Worm (Caenorhabditis elegans) whole organism, L1 larva: ENCODE results near the gene chil-4.

ENCODE experiments used
- C34B4.2 ChIP-seq: sonication (generic microtip); optimal IDR thresholded peaks from 2 replicates; lab custom pipeline; 2017; ENCODE audit warnings: mild to moderate bottlenecking, missing genetic modification characterization, missing compliant biosample characterization
- F16B12.6 ChIP-seq: fragments of 150-350 bp; optimal IDR thresholded peaks from 2 replicates; lab custom pipeline; 2014; ENCODE audit warnings: missing biosample characterization, missing genetic modification characterization
- aha-1 ChIP-seq: fragments of 150-350 bp; optimal IDR thresholded peaks from 2 replicates; lab custom pipeline; 2014; ENCODE audit warnings: missing biosample characterization, missing genetic modification characterization
- ama-1 ChIP-seq: fragments of 150-350 bp; optimal IDR thresholded peaks from 2 replicates; lab custom pipeline; 2014
- blmp-1 ChIP-seq: fragments of 150-350 bp; optimal IDR thresholded peaks from 2 replicates; lab custom pipeline; 2014; ENCODE audit warnings: missing biosample characterization, missing genetic modification characterization
- dsc-1 ChIP-seq: sonication (generic microtip); optimal IDR thresholded peaks from 2 replicates; lab custom pipeline; 2016; ENCODE audit warnings: mild to moderate bottlenecking, missing genetic modification characterization, missing compliant biosample characterization
- efl-1 ChIP-seq, 4 experiments: fragments of 150-350 bp; optimal IDR thresholded peaks in 3 of 4; peaks in 1 of 4; 1 replicate in 1 of 4; 2 replicates in 3 of 4; lab custom pipeline; 2014; ENCODE audit warnings: missing biosample characterization in 2 of 4, missing genetic modification characterization in 2 of 4, missing genetic modification reagents in 2 of 4
- efl-3 ChIP-seq: fragments of 200-800 bp; sonication (Bioruptor generic); optimal IDR thresholded peaks from 2 replicates; lab custom pipeline; 2018; ENCODE audit warnings: mild to moderate bottlenecking, missing genetic modification characterization, missing compliant biosample characterization
- egl-27 ChIP-seq, 2 experiments: fragments of 150-350 bp in 1 of 2; sonication (generic microtip); optimal IDR thresholded peaks; 3 replicates each; lab custom pipeline; 2017 to 2018; ENCODE audit warnings: missing biosample characterization in 2 of 2, missing genetic modification characterization in 2 of 2, missing genetic modification reagents in 2 of 2
- ets-5 ChIP-seq: fragments of 200-800 bp; sonication (Bioruptor generic); IDR thresholded peaks from 2 replicates; pipeline ENCODE4 v1.3.6; 2022; ENCODE audit warnings: missing genetic modification characterization, missing compliant biosample characterization
- hlh-4 ChIP-seq: sonication (generic microtip); optimal IDR thresholded peaks from 2 replicates; lab custom pipeline; 2016; ENCODE audit warnings: mild to moderate bottlenecking, missing genetic modification characterization, missing compliant biosample characterization
- irx-1 ChIP-seq: sonication (generic microtip); optimal IDR thresholded peaks from 2 replicates; lab custom pipeline; 2016; ENCODE audit warnings: missing genetic modification characterization, missing compliant biosample characterization
- isw-1 ChIP-seq: fragments of 200-800 bp; sonication (Bioruptor generic); IDR thresholded peaks from 2 replicates; pipeline ENCODE4 v1.3.6; 2022; ENCODE audit warnings: missing genetic modification characterization, missing compliant biosample characterization
- jun-1 ChIP-seq: fragments of 150-350 bp; optimal IDR thresholded peaks from 2 replicates; lab custom pipeline; 2014; ENCODE audit warnings: missing biosample characterization, missing genetic modification reagents, missing genetic modification characterization
- lin-14 ChIP-seq: fragments of 200-800 bp; sonication (Bioruptor generic); optimal IDR thresholded peaks from 2 replicates; lab custom pipeline; 2018; ENCODE audit warnings: mild to moderate bottlenecking, missing genetic modification characterization, moderate library complexity, missing compliant biosample characterization
- lir-3 ChIP-seq: sonication (generic microtip); optimal IDR thresholded peaks from 2 replicates; lab custom pipeline; 2016; ENCODE audit warnings: mild to moderate bottlenecking, missing genetic modification characterization, moderate library complexity, missing compliant biosample characterization; ENCODE audit not compliant: poor library complexity
- mab-9 ChIP-seq: fragments of 200-800 bp; sonication (Bioruptor generic); IDR thresholded peaks from 2 replicates; pipeline ENCODE4 v1.3.6; 2022; ENCODE audit warnings: missing genetic modification reagents, missing genetic modification characterization, missing compliant biosample characterization
- nhr-11 ChIP-seq: fragments of 150-350 bp; optimal IDR thresholded peaks from 2 replicates; lab custom pipeline; 2014; ENCODE audit warnings: missing biosample characterization, missing genetic modification characterization
- nhr-12 ChIP-seq: sonication (generic microtip); optimal IDR thresholded peaks from 2 replicates; lab custom pipeline; 2017; ENCODE audit warnings: missing biosample characterization, missing genetic modification characterization
- nhr-20 ChIP-seq: sonication (generic microtip); optimal IDR thresholded peaks from 2 replicates; lab custom pipeline; 2016; ENCODE audit warnings: mild to moderate bottlenecking, missing genetic modification characterization, missing compliant biosample characterization
- nhr-237 ChIP-seq: fragments of 150-350 bp; optimal IDR thresholded peaks from 2 replicates; lab custom pipeline; 2014; ENCODE audit warnings: missing biosample characterization, missing genetic modification characterization
- nhr-71 ChIP-seq: sonication (generic microtip); optimal IDR thresholded peaks from 2 replicates; lab custom pipeline; 2016; ENCODE audit warnings: mild to moderate bottlenecking, missing genetic modification characterization, moderate library complexity, missing compliant biosample characterization
- nhr-76 ChIP-seq: sonication (generic microtip); optimal IDR thresholded peaks from 2 replicates; lab custom pipeline; 2017; ENCODE audit warnings: missing biosample characterization, missing genetic modification characterization
- nhr-84 ChIP-seq: sonication (generic microtip); optimal IDR thresholded peaks from 2 replicates; lab custom pipeline; 2017; ENCODE audit warnings: missing biosample characterization, missing genetic modification characterization
- nhr-85 ChIP-seq: sonication (generic microtip); peaks from one replicate; lab custom pipeline; 2016; ENCODE audit warnings: missing genetic modification characterization, inconsistent platforms, missing compliant biosample characterization
- pax-3 ChIP-seq: fragments of 200-800 bp; sonication (Bioruptor generic); optimal IDR thresholded peaks from 2 replicates; lab custom pipeline; 2018; ENCODE audit warnings: mild to moderate bottlenecking, missing genetic modification characterization, moderate library complexity, missing compliant biosample characterization
- pqm-1 ChIP-seq: sonication (generic microtip); optimal IDR thresholded peaks from 3 replicates; lab custom pipeline; 2017; ENCODE audit warnings: missing biosample characterization, missing genetic modification characterization
- rnt-1 ChIP-seq: sonication (generic microtip); optimal IDR thresholded peaks from 2 replicates; lab custom pipeline; 2016; ENCODE audit warnings: mild to moderate bottlenecking, missing genetic modification characterization, moderate library complexity, missing compliant biosample characterization
- snu-23 ChIP-seq: sonication (generic microtip); optimal IDR thresholded peaks from 2 replicates; lab custom pipeline; 2016; ENCODE audit warnings: missing genetic modification characterization, missing compliant biosample characterization
- sup-37 ChIP-seq: fragments of 200-800 bp; sonication (Bioruptor generic); optimal IDR thresholded peaks from 2 replicates; lab custom pipeline; 2018; ENCODE audit warnings: mild to moderate bottlenecking, missing genetic modification characterization, missing compliant biosample characterization
- tlp-1 ChIP-seq: fragments of 150-350 bp; optimal IDR thresholded peaks from 2 replicates; lab custom pipeline; 2014; ENCODE audit warnings: missing biosample characterization, missing genetic modification characterization
- unc-130 ChIP-seq: fragments of 150-350 bp; optimal IDR thresholded peaks from 2 replicates; lab custom pipeline; 2017; ENCODE audit warnings: missing biosample characterization, missing genetic modification characterization, inconsistent platforms
- unc-30 ChIP-seq: sonication (generic microtip); optimal IDR thresholded peaks from 2 replicates; lab custom pipeline; 2017; ENCODE audit warnings: missing biosample characterization, missing genetic modification characterization
- unc-62 ChIP-seq: fragments of 150-350 bp; optimal IDR thresholded peaks from 2 replicates; lab custom pipeline; 2014; ENCODE audit warnings: missing biosample characterization, missing genetic modification reagents, missing genetic modification characterization
- xbp-1 ChIP-seq: sonication (generic microtip); optimal IDR thresholded peaks from 2 replicates; lab custom pipeline; 2016; ENCODE audit warnings: missing genetic modification characterization, missing compliant biosample characterization
- zag-1 ChIP-seq: fragments of 150-350 bp; optimal IDR thresholded peaks from 2 replicates; lab custom pipeline; 2014; ENCODE audit warnings: missing biosample characterization, missing genetic modification characterization
- ztf-11 ChIP-seq, 2 experiments: sonication (generic microtip); optimal IDR thresholded peaks; 2 replicates each; lab custom pipeline; 2016 to 2017; ENCODE audit warnings: missing genetic modification characterization in 2 of 2, missing biosample characterization in 1 of 2, missing compliant biosample characterization in 1 of 2

The chil-4 gene

DNA sequence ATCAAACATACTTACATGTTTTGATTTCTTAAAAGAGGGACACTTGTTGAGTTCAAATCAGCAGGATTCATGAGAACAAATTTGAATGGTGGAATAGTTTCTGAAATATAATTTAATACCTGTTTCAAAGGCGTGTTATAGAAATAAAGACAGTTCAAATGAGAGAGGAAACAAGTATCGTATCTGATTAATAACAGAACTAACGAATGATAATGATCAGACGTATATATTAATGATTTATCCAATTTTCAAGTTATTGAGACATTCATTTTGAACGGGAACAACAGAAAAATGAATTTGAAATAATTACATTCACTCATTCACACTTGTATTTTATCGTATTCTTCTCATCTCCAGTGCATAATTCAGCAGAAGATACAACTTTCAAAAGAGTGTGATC is at the start of gene chil-4:
Gene chil-4 (minus strand): TSS at position 101 of the 400 bp plus-strand sequence.
- no peak for TF ChIP-seq sup-37 (GFP tag; lab: Kevin White, UChicago)
- no peak for TF ChIP-seq nhr-85 (tag; lab: Kevin White, UChicago)
- no peak for TF ChIP-seq pqm-1 (tag; lab: Kevin White, UChicago)
- no peak for TF ChIP-seq irx-1

DNA sequence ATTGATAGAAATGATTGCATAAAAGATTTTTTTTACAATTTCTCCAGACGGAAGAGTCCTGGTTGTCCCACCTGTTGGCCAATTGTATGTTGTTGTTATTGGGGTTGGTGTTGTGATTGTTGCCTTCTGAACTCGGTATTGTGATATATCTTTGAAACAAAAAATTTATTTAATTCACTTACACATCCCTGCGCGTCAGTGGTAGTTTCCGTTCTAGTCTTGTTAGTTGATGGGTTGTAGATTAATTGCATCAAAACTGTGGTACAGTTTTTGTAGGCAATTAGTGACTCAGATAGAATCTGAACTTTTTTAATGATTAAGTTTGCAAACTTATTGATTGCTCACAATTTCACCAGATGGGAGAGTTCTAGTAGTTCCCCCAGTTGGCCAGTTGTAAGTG is 48.9 kb upstream of the chil-4 start:
- TF ChIP-seq hlh-4 (no peak), ets-5 (GFP tag; lab: Robert Waterston, UW) (no peak), efl-1 (optimal IDR thresholded peaks at IDR 0.05; lab: Kevin White, UChicago) (no peak), efl-1 (GFP tag; optimal IDR thresholded peaks at IDR 0.05 in 1 of 2; lab: Kevin White, UChicago) (peak in 1 of 2 experiments; percentile 62)

DNA sequence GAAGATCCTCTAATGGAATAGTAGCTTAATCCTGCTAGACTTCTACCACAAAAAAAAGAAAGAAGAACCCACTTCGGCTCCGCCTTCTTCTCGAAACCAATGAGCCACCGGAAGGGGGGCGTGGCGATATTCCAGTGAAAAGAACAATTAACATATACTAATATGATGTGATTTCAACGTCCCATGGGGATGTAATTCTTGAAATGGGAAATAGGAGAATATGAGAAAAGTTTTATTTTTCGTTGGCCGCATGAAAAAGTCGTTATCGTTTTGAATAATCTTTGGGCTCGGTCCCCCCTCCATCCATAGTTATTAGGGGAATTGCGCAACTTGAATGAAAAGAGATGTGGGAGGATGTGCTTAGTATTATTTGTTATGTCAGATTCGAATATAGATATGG is 44.8 kb upstream of the chil-4 start, which contains the start of gene unc-4:
Gene unc-4 (minus strand): TSS at position 101 of the 400 bp plus-strand sequence.
- TF ChIP-seq tlp-1, result no peak
- no peak for TF ChIP-seq nhr-71 (tag; lab: Kevin White, UChicago)
- no peak for TF ChIP-seq blmp-1 (tag; lab: Kevin White, UChicago)
- no peak for TF ChIP-seq ztf-11 (tag; optimal IDR thresholded peaks at IDR 0.05; lab: Kevin White, UChicago)
- TF ChIP-seq unc-62 (GFP tag; lab: Kevin White, UChicago), result no peak
- TF ChIP-seq efl-3 (GFP tag; lab: Kevin White, UChicago), result no peak
- TF ChIP-seq ama-1 (lab: Kevin White, UChicago), result no peak

DNA sequence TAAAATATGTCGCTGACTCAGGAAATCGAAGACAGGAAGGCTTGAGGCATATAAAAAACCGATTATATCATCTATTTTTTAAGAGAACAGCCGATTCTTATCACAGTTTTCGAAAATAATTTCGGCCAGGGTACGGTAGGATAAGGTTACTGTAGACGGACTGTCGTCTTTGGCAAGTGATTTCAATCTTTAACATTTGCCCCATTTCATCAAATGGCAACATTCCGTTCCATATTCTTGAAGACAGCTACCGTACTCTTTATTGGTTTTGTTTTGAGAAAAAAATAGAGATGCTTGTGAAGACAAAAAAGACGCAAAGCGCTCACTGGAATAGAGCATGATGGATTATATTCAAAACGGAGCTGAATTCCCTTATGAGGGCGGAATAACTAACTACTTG is 43.2 kb upstream of the chil-4 start:
- no peak for TF ChIP-seq isw-1 (GFP tag; lab: Robert Waterston, UW)
- no peak for TF ChIP-seq dsc-1 (tag; lab: Kevin White, UChicago)
- TF ChIP-seq lin-14 (GFP tag; lab: Kevin White, UChicago), result no peak
- TF ChIP-seq jun-1 (tag; lab: Kevin White, UChicago), result no peak
- no peak for TF ChIP-seq hlh-4
- no peak for TF ChIP-seq nhr-76 (tag; lab: Kevin White, UChicago)
- TF ChIP-seq unc-130 (tag; lab: Kevin White, UChicago), result no peak
- no peak for TF ChIP-seq nhr-84 (tag; lab: Kevin White, UChicago)

DNA sequence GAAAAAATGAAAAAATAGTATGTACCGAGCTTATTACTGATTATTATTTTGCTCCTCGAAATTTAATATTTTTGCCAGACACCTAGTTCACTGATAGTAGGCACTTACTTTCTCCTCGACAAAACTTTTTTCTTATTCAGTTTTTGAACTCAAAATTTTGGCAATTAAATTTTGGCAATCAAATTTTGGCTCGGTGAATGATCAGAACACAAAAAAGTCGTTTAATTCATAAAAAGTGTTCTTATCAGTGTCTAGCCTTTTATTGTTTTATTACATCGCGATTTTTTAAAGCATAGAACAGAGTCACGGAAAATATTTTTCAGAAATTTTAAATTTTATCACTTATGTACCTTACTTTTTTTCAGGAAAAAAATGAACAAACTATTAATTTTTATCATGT is 39.7 kb upstream of the chil-4 start:
- TF ChIP-seq nhr-12 (tag; lab: Kevin White, UChicago), result no peak
- TF ChIP-seq aha-1, result no peak
- TF ChIP-seq F16B12.6 (tag; lab: Kevin White, UChicago), result no peak
- no peak for TF ChIP-seq mab-9
- no peak for TF ChIP-seq pax-3 (tag; lab: Kevin White, UChicago)
- no peak for TF ChIP-seq nhr-85 (tag; lab: Kevin White, UChicago)
- TF ChIP-seq lir-3 (tag; lab: Kevin White, UChicago), result no peak
- TF ChIP-seq xbp-1 (tag; lab: Kevin White, UChicago), result no peak
- no peak for TF ChIP-seq unc-30 (tag; lab: Kevin White, UChicago)
- no peak for TF ChIP-seq egl-27 (tag; optimal IDR thresholded peaks at IDR 0.05; lab: Kevin White, UChicago)
- no peak for TF ChIP-seq C34B4.2 (tag; lab: Kevin White, UChicago)
- TF ChIP-seq nhr-11 (tag; lab: Kevin White, UChicago), result no peak
- no peak for TF ChIP-seq snu-23
- no peak for TF ChIP-seq zag-1
- no peak for TF ChIP-seq pqm-1 (tag; lab: Kevin White, UChicago)
- TF ChIP-seq tlp-1, result no peak
- TF ChIP-seq nhr-20, result no peak
- TF ChIP-seq rnt-1 (tag; lab: Kevin White, UChicago), result no peak
- TF ChIP-seq ets-5 (GFP tag; lab: Robert Waterston, UW), result no peak
- no peak for TF ChIP-seq nhr-237 (tag; lab: Kevin White, UChicago)
